Fruit fly (Drosophila melanogaster): ENCODE results near the gene Cpr65Au.

DNA sequence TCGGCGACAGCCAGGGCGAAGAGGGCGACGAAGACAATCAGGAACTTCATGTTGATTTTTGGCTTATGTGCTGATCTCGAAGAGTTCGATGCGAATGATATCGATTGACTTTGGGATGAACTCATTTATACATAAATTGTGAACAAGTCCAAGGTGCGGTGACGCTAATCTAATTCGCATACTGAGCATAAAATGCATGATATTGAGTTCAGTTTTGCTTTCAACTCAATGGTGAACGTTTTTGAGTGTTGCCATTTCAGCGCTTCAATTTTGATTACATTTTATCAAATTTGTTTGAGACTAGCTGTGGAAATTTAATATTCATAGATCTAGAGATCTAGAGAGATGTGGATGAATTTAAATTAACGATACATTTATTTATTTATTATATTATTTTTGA is 4.8 kb upstream of the Cpr65Au start, which contains the start of gene Lcp65Af:
- TF ChIP-seq CG7045 (GFP tag; optimal IDR thresholded peaks at IDR 0.05): no peak
- TF ChIP-seq toe (GFP tag; optimal IDR thresholded peaks at IDR 0.05): no peak
- no peak for TF ChIP-seq kay (GFP tag; ENCODE audit: borderline replicate concordance)
- TF ChIP-seq tj (GFP tag; optimal IDR thresholded peaks at IDR 0.05): no peak
- no peak for TF ChIP-seq CG7101 (tag; optimal IDR thresholded peaks at IDR 0.05)
- TF ChIP-seq CG11617 (GFP tag; optimal IDR thresholded peaks at IDR 0.05): no peak
- no peak for TF ChIP-seq CG1620 (GFP tag; optimal IDR thresholded peaks at IDR 0.05)
- TF ChIP-seq cnc (optimal IDR thresholded peaks at IDR 0.05): no peak
- TF ChIP-seq pad (GFP tag; optimal IDR thresholded peaks at IDR 0.05): no peak
- no peak for TF ChIP-seq Crg-1 (GFP tag; optimal IDR thresholded peaks at IDR 0.05)
- TF ChIP-seq CG33017 (tag; optimal IDR thresholded peaks at IDR 0.05): no peak
- TF ChIP-seq CG5204 (GFP tag; optimal IDR thresholded peaks at IDR 0.05): no peak
- no peak for TF ChIP-seq Clk (GFP tag; optimal IDR thresholded peaks at IDR 0.05)

Data from whole organism, adult.